Fruit fly (Drosophila melanogaster): ENCODE data around the gene Cyp313a3.

DNA sequence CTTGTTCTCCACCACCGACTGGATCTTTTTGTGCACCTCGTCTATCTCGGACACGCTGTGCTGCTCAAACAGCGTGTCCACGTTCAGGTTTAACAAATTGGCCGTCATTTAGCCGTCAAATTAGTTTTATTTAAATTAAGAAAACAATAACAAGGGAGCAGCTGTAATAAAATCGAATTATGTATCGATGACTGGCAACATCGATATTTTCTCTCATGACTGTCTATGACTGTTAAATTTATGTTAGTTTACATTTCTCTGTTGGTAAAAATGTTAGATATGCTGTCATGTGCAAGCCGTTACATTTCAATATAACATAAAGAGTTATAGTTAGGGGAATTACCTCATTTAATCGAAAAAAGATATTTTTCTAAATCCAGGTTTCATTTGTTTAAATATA lies 19.6 kb downstream of the Cyp313a3 start, which contains the start of gene Cog1:
- TF ChIP-seq CG8301 (tag; optimal IDR thresholded peaks at IDR 0.05): no peak
- TF ChIP-seq Pif1A (GFP tag; optimal IDR thresholded peaks at IDR 0.05): no peak
- TF ChIP-seq D1 (tag; optimal IDR thresholded peaks at IDR 0.05): no peak
- no peak for TF ChIP-seq CG14655 (GFP tag; optimal IDR thresholded peaks at IDR 0.05)
- TF ChIP-seq CG9948 (tag; optimal IDR thresholded peaks at IDR 0.05): no peak
- no peak for TF ChIP-seq fd96Ca (GFP tag; IDR thresholded peaks at IDR 0.05)
- no peak for TF ChIP-seq CG34367 (tag; optimal IDR thresholded peaks at IDR 0.05)
- no peak for TF ChIP-seq CG4496 (GFP tag; IDR thresholded peaks at IDR 0.05)
- TF ChIP-seq CG13204 (GFP tag; optimal IDR thresholded peaks at IDR 0.05): no peak
- TF ChIP-seq EcR (GFP tag; optimal IDR thresholded peaks at IDR 0.05): no peak
- TF ChIP-seq Pif1B (GFP tag; optimal IDR thresholded peaks at IDR 0.05): no peak
- no peak for TF ChIP-seq rn (GFP tag; IDR thresholded peaks at IDR 0.05)
- TF ChIP-seq Snoo (tag; optimal IDR thresholded peaks at IDR 0.05): no peak
